Fruit fly (Drosophila melanogaster) whole organism, pupa: Measurements from ENCODE around the gene CG32228.

ENCODE experiments used
- CG10348 ChIP-seq: fragments of 200-800 bp; sonication (Bioruptor generic); IDR thresholded peaks from 2 replicates; pipeline ENCODE4 v1.3.6; 2022; ENCODE audit warnings: missing biosample characterization, missing genetic modification characterization
- CG12605 ChIP-seq: fragments of 200-800 bp; sonication (Bioruptor generic); IDR thresholded peaks from 2 replicates; pipeline ENCODE4 v1.3.6; 2022; ENCODE audit warnings: missing biosample characterization, missing genetic modification characterization
- CG13204 ChIP-seq: fragments of 200-800 bp; sonication (Bioruptor generic); optimal IDR thresholded peaks from 2 replicates; lab custom pipeline; 2018; ENCODE audit warnings: missing biosample characterization, mild to moderate bottlenecking, missing genetic modification characterization, moderate library complexity
- CG14655 ChIP-seq: fragments of 200-800 bp; sonication (Bioruptor generic); optimal IDR thresholded peaks from 3 replicates; lab custom pipeline; 2017; ENCODE audit warnings: mild to moderate bottlenecking, missing biosample characterization, missing genetic modification reagents, missing genetic modification characterization
- CG15710 ChIP-seq: fragments of 200-800 bp; sonication (Bioruptor generic); optimal IDR thresholded peaks from 2 replicates; lab custom pipeline; 2018; ENCODE audit warnings: missing biosample characterization, mild to moderate bottlenecking, missing genetic modification characterization, moderate library complexity
- CG17806 ChIP-seq: fragments of 200-800 bp; sonication (Bioruptor generic); optimal IDR thresholded peaks from 2 replicates; lab custom pipeline; 2018; ENCODE audit warnings: missing biosample characterization, mild to moderate bottlenecking, missing genetic modification characterization, moderate library complexity
- CG32121 ChIP-seq: fragments of 200-800 bp; sonication (Bioruptor generic); IDR thresholded peaks from 2 replicates; pipeline ENCODE4 v1.3.6; 2022; ENCODE audit warnings: missing biosample characterization, missing genetic modification characterization
- CG34367 ChIP-seq: fragments of 200-800 bp; sonication (Bioruptor generic); optimal IDR thresholded peaks from 2 replicates; lab custom pipeline; 2018; ENCODE audit warnings: missing biosample characterization, mild to moderate bottlenecking, missing genetic modification characterization
- CG4496 ChIP-seq: fragments of 200-800 bp; sonication (Bioruptor generic); IDR thresholded peaks from 3 replicates; pipeline ENCODE4 v1.3.6; 2022; ENCODE audit warnings: missing biosample characterization, missing genetic modification characterization
- CG8159 ChIP-seq: fragments of 200-800 bp; sonication (Bioruptor generic); optimal IDR thresholded peaks from 3 replicates; lab custom pipeline; 2018; ENCODE audit warnings: missing biosample characterization, mild to moderate bottlenecking, missing genetic modification characterization, moderate library complexity
- CG8301 ChIP-seq: fragments of 200-800 bp; sonication (Bioruptor generic); optimal IDR thresholded peaks from 2 replicates; lab custom pipeline; 2018; ENCODE audit warnings: missing biosample characterization, mild to moderate bottlenecking, missing genetic modification characterization
- CG9948 ChIP-seq: fragments of 200-800 bp; sonication (Bioruptor generic); optimal IDR thresholded peaks from 2 replicates; lab custom pipeline; 2018; ENCODE audit warnings: missing biosample characterization, mild to moderate bottlenecking, missing genetic modification characterization, moderate library complexity
- D1 ChIP-seq: fragments of 200-800 bp; sonication (Bioruptor generic); optimal IDR thresholded peaks from 2 replicates; lab custom pipeline; 2018; ENCODE audit warnings: missing biosample characterization, mild to moderate bottlenecking, missing genetic modification characterization, moderate library complexity
- EcR ChIP-seq: fragments of 200-800 bp; sonication (Bioruptor generic); optimal IDR thresholded peaks from 3 replicates; lab custom pipeline; 2019; ENCODE audit warnings: missing biosample characterization, missing genetic modification characterization, mild to moderate bottlenecking, moderate library complexity, missing genetic modification reagents
- Ets98B ChIP-seq: fragments of 200-800 bp; sonication (Bioruptor generic); IDR thresholded peaks from 2 replicates; pipeline ENCODE4 v1.3.6; 2022; ENCODE audit warnings: missing biosample characterization, missing genetic modification characterization
- Pif1A ChIP-seq: fragments of 200-800 bp; sonication (Bioruptor generic); optimal IDR thresholded peaks from 3 replicates; lab custom pipeline; 2016; ENCODE audit warnings: missing biosample characterization, missing genetic modification characterization
- Pif1B ChIP-seq: fragments of 200-800 bp; sonication (Bioruptor generic); optimal IDR thresholded peaks from 3 replicates; lab custom pipeline; 2016; ENCODE audit warnings: missing biosample characterization, missing genetic modification characterization
- Snoo ChIP-seq: fragments of 200-800 bp; sonication (Bioruptor generic); optimal IDR thresholded peaks from 3 replicates; lab custom pipeline; 2017; ENCODE audit warnings: missing biosample characterization, mild to moderate bottlenecking, missing genetic modification characterization, inconsistent platforms
- fd96Ca ChIP-seq: fragments of 200-800 bp; sonication (Bioruptor generic); IDR thresholded peaks from 3 replicates; pipeline ENCODE4 v1.3.6; 2022; ENCODE audit warnings: missing biosample characterization, missing genetic modification characterization
- gl ChIP-seq: fragments of 200-800 bp; sonication (Bioruptor generic); optimal IDR thresholded peaks from 2 replicates; lab custom pipeline; 2018; ENCODE audit warnings: missing biosample characterization, mild to moderate bottlenecking, missing genetic modification characterization
- rn ChIP-seq: fragments of 200-800 bp; sonication (Bioruptor generic); IDR thresholded peaks from 2 replicates; pipeline ENCODE4 v1.3.6; 2022; ENCODE audit warnings: missing biosample characterization, missing genetic modification characterization

Gene CG32228

dm6 chr3L:20265514-20265913 is at the start of gene CG32228:
TSS of gene CG32228 (plus strand) at chr3L:20265814.
- TF ChIP-seq CG8159 (tag; lab: Kevin White, UChicago) (no peak), CG10348 (GFP tag; lab: Robert Waterston, UW) (no peak), CG13204 (GFP tag; lab: Kevin White, UChicago) (no peak), EcR (GFP tag; lab: Kevin White, UChicago) (no peak), Pif1A (GFP tag; lab: Kevin White, UChicago) (no peak), CG4496 (GFP tag; lab: Robert Waterston, UW) (no peak), gl (tag; lab: Kevin White, UChicago) (no peak), D1 (tag; lab: Kevin White, UChicago) (no peak), Pif1B (no peak), CG17806 (no peak), CG14655 (GFP tag; lab: Kevin White, UChicago) (no peak), fd96Ca (GFP tag; lab: Robert Waterston, UW) (no peak), CG34367 (tag; lab: Kevin White, UChicago) (no peak), CG12605 (no peak), CG9948 (tag; lab: Kevin White, UChicago) (no peak), rn (GFP tag; lab: Robert Waterston, UW) (no peak), Snoo (tag; lab: Kevin White, UChicago) (no peak), Ets98B (no peak), CG32121 (GFP tag; lab: Robert Waterston, UW) (no peak)

DNA sequence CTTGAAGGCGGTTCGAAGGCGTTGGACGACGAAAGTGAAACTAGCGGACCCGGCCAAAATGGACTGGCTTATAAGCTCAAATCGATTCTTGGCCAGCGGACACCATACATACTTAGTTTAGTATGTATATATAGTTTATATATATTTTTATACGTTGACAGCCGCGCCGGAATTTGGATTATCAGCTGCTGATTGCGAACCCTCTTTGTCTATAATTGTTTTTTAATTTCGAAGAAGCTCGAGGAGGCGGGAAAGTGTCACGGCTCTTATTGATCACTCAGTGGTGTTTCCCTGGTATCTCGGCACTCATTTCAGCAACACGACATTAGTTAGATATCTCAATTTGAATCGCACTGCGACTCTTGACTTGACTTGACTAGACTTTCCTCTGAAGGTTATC is 45.2 kb upstream of the CG32228 start, which contains the start of gene CG6933:
TSS of gene CG6933 (minus strand) at position 47 of the 400 bp plus-strand sequence.
- TF ChIP-seq CG12605 = no peak
- no peak for TF ChIP-seq CG4496 (GFP tag; lab: Robert Waterston, UW)
- TF ChIP-seq CG32121 (GFP tag; lab: Robert Waterston, UW) = no peak
- TF ChIP-seq CG8159 (tag; lab: Kevin White, UChicago) = no peak
- no peak for TF ChIP-seq CG9948 (tag; lab: Kevin White, UChicago)
- no peak for TF ChIP-seq CG10348 (GFP tag; lab: Robert Waterston, UW)
- no peak for TF ChIP-seq CG14655 (GFP tag; lab: Kevin White, UChicago)
- no peak for TF ChIP-seq Snoo (tag; lab: Kevin White, UChicago)
- no peak for TF ChIP-seq Pif1A (GFP tag; lab: Kevin White, UChicago)
- TF ChIP-seq CG8301 (tag; lab: Kevin White, UChicago) = no peak
- no peak for TF ChIP-seq CG34367 (tag; lab: Kevin White, UChicago)
- TF ChIP-seq Pif1B = no peak
- no peak for TF ChIP-seq CG17806
- no peak for TF ChIP-seq rn (GFP tag; lab: Robert Waterston, UW)
- no peak for TF ChIP-seq CG15710
- TF ChIP-seq EcR (GFP tag; lab: Kevin White, UChicago) = no peak
- TF ChIP-seq, all 21 proteins: peak for 0

DNA sequence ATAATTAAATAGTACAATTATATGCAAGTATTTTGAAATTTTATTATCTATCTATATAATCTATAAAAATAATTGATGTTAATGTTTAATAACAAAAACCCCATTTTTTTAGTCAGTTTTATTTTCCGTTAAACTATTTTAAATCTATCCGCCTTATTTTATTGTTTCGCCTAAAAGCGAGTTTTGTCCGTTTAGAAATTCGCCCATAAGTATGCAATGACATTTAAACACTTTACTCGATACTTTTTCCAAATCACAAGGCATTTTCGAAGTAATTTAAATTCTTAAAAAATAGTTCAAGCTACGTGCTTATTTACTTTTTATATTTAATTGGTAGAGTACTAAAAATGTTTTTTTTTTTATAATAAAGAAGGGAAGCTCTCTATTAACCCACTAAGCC is 44.7 kb upstream of the CG32228 start:
- TF ChIP-seq D1 (tag; lab: Kevin White, UChicago) = peak; percentile 83
- no peak for TF ChIP-seq rn (GFP tag; lab: Robert Waterston, UW)
- no peak for TF ChIP-seq CG13204 (GFP tag; lab: Kevin White, UChicago)

- TF ChIP-seq CG8301 (tag; lab: Kevin White, UChicago) (no peak), rn (GFP tag; lab: Robert Waterston, UW) (no peak), Pif1B (no peak), CG15710 (no peak), fd96Ca (GFP tag; lab: Robert Waterston, UW) (no peak), CG32121 (GFP tag; lab: Robert Waterston, UW) (no peak), D1 (tag; lab: Kevin White, UChicago) (no peak), CG34367 (tag; lab: Kevin White, UChicago) (no peak), CG13204 (GFP tag; lab: Kevin White, UChicago) (no peak), CG8159 (tag; lab: Kevin White, UChicago) (no peak), gl (tag; lab: Kevin White, UChicago) (no peak), Snoo (tag; lab: Kevin White, UChicago) (no peak), CG9948 (tag; lab: Kevin White, UChicago) (no peak)
- TF ChIP-seq, all 21 proteins: peak for 0
These were observed 44.2 kb upstream of the CG32228 start, which contains the start of gene CG17145 for dm6 chr3L:20221412-20221864. TSS of gene CG17145 (plus strand) at chr3L:20221814.

DNA sequence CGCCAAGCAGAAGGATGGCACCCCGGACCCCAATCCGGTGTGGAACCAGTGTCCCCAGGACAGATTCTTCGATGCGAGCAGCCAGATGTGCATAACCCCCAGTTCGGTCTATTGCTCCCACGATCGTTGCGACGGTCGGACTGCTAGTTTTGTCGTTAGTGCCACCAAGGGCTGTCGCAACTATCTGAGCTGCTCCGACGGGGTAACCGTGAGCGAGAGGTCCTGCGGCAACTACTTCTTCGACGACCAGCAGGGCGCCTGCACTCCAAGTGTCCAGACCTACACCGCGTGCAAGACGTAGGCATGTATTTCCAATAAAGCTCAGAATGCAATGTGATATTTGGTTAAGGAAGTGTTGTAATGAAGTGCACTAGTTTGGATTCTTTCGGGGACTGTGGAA is 43.0 kb upstream of the CG32228 start:
- no peak for TF ChIP-seq Pif1B
- TF ChIP-seq CG12605 = no peak
- TF ChIP-seq CG15710 = no peak
- no peak for TF ChIP-seq CG32121 (GFP tag; lab: Robert Waterston, UW)
- TF ChIP-seq CG8301 (tag; lab: Kevin White, UChicago) = no peak
- TF ChIP-seq CG17806 = no peak
- TF ChIP-seq CG14655 (GFP tag; lab: Kevin White, UChicago) = no peak
- TF ChIP-seq CG34367 (tag; lab: Kevin White, UChicago) = no peak
- no peak for TF ChIP-seq CG8159 (tag; lab: Kevin White, UChicago)
- TF ChIP-seq Pif1A (GFP tag; lab: Kevin White, UChicago) = no peak
- no peak for TF ChIP-seq CG9948 (tag; lab: Kevin White, UChicago)
- no peak for TF ChIP-seq CG10348 (GFP tag; lab: Robert Waterston, UW)

- no peak for TF ChIP-seq Pif1B
- no peak for TF ChIP-seq Ets98B
- no peak for TF ChIP-seq fd96Ca (GFP tag; lab: Robert Waterston, UW)
- TF ChIP-seq, all 21 proteins: peak for 0
These were observed 42.1 kb upstream of the CG32228 start, which contains the start of gene CG17147 for dm6 chr3L:20223398-20223951. TSS of gene CG17147 (plus strand) at chr3L:20223932.
